Worm (Caenorhabditis elegans) whole organism, L3 larva: ENCODE measurements around the gene gst-34.

Experiments used
- ceh-9 ChIP-seq: sonication (generic microtip); optimal IDR thresholded peaks from 2 replicates; lab custom pipeline; 2018; ENCODE audit warnings: missing biosample characterization, missing genetic modification characterization
- lin-15B ChIP-seq: fragments of 150-350 bp; optimal IDR thresholded peaks from 2 replicates; lab custom pipeline; 2014; ENCODE audit warnings: missing biosample characterization, missing genetic modification characterization
- mdl-1 ChIP-seq: fragments of 150-350 bp; optimal IDR thresholded peaks from 2 replicates; lab custom pipeline; 2014; ENCODE audit warnings: missing biosample characterization, missing genetic modification characterization
- nfya-1 ChIP-seq: sonication (generic microtip); optimal IDR thresholded peaks from 2 replicates; lab custom pipeline; 2017; ENCODE audit warnings: missing genetic modification characterization, mild to moderate bottlenecking, missing compliant biosample characterization, antibody characterized with exemption, moderate library complexity; ENCODE audit not compliant: insufficient read depth
- nhr-11 ChIP-seq: fragments of 150-350 bp; optimal IDR thresholded peaks from 2 replicates; lab custom pipeline; 2014; ENCODE audit warnings: missing biosample characterization, missing genetic modification characterization
- nhr-237 ChIP-seq: fragments of 150-350 bp; optimal IDR thresholded peaks from 2 replicates; lab custom pipeline; 2014; ENCODE audit warnings: missing biosample characterization, missing genetic modification characterization
- nhr-28 ChIP-seq: fragments of 150-350 bp; optimal IDR thresholded peaks from 2 replicates; lab custom pipeline; 2014; ENCODE audit warnings: missing biosample characterization, missing genetic modification characterization
- snpc-4 ChIP-seq: fragments of 150-350 bp; optimal IDR thresholded peaks from 2 replicates; lab custom pipeline; 2014; ENCODE audit warnings: missing biosample characterization, missing genetic modification characterization
- unc-39 ChIP-seq: sonication (generic microtip); optimal IDR thresholded peaks from 4 replicates; lab custom pipeline; 2017; ENCODE audit warnings: missing biosample characterization, missing genetic modification characterization
- zag-1 ChIP-seq: fragments of 150-350 bp; optimal IDR thresholded peaks from 2 replicates; lab custom pipeline; 2014; ENCODE audit warnings: missing biosample characterization, missing genetic modification characterization
- ztf-11 ChIP-seq: fragments of 150-350 bp; optimal IDR thresholded peaks from 2 replicates; lab custom pipeline; 2014; ENCODE audit warnings: missing biosample characterization, missing genetic modification characterization

ce11 chrII:15143729-15144128, 39.3 kb downstream of the gst-34 start:
- TF ChIP-seq zag-1 (tag; lab: Kevin White, UChicago) (no peak), nhr-237 (tag; lab: Kevin White, UChicago) (no peak), nhr-11 (tag; lab: Kevin White, UChicago) (no peak), ceh-9 (tag; lab: Kevin White, UChicago) (no peak), ztf-11 (tag; lab: Kevin White, UChicago) (no peak), nhr-28 (tag; lab: Kevin White, UChicago) (no peak), lin-15B (tag; lab: Kevin White, UChicago) (no peak), nfya-1 (tag; lab: Kevin White, UChicago) (no peak), unc-39 (tag; lab: Kevin White, UChicago) (no peak), mdl-1 (tag; lab: Kevin White, UChicago) (no peak), snpc-4 (tag; lab: Kevin White, UChicago) (no peak)
